Fruit fly (Drosophila melanogaster): ENCODE measurements around the gene r-l.

- no peak for TF ChIP-seq psq (optimal IDR thresholded peaks at IDR 0.05)
- no peak for TF ChIP-seq pan (optimal IDR thresholded peaks at IDR 0.05)
- no peak for TF ChIP-seq Dll (optimal IDR thresholded peaks at IDR 0.05)
- TF ChIP-seq EcR (GFP tag; optimal IDR thresholded peaks at IDR 0.05): no peak
Observed at dm6 chr3R:21112742-21113465, 39.8 kb upstream of the r-l start.
